Worm (Caenorhabditis elegans) whole organism, L3 larva: ENCODE results near the gene nlp-3.

Source experiments
- R02D3.7 ChIP-seq: fragments of 150-350 bp; optimal IDR thresholded peaks from 2 replicates; lab custom pipeline; 2014; ENCODE audit warnings: missing biosample characterization, missing genetic modification characterization
- ama-1 ChIP-seq: fragments of 150-350 bp; optimal IDR thresholded peaks from 2 replicates; lab custom pipeline; 2018
- ceh-16 ChIP-seq: sonication (generic microtip); optimal IDR thresholded peaks from 2 replicates; lab custom pipeline; 2017; ENCODE audit warnings: missing biosample characterization, missing genetic modification characterization
- ceh-82 ChIP-seq: fragments of 150-350 bp; optimal IDR thresholded peaks from 2 replicates; lab custom pipeline; 2014; ENCODE audit warnings: missing biosample characterization, missing genetic modification characterization
- daf-12 ChIP-seq: fragments of 150-350 bp; optimal IDR thresholded peaks from 2 replicates; lab custom pipeline; 2014; ENCODE audit warnings: missing biosample characterization, missing genetic modification reagents, missing genetic modification characterization
- egl-27 ChIP-seq: sonication (generic microtip); optimal IDR thresholded peaks from 4 replicates; lab custom pipeline; 2017; ENCODE audit warnings: missing biosample characterization, missing genetic modification reagents, missing genetic modification characterization
- elt-2 ChIP-seq: sonication (generic microtip); optimal IDR thresholded peaks from 2 replicates; lab custom pipeline; 2016; ENCODE audit warnings: missing genetic modification reagents, mild to moderate bottlenecking, missing genetic modification characterization, missing compliant biosample characterization
- elt-3 ChIP-seq, 3 experiments: fragments of 150-350 bp in 1 of 3; sonication (generic microtip) in 2 of 3; optimal IDR thresholded peaks; 2 replicates in 2 of 3; 4 replicates in 1 of 3; lab custom pipeline; 2014 to 2017; ENCODE audit warnings: missing biosample characterization in 3 of 3, missing genetic modification characterization in 3 of 3
- fkh-10 ChIP-seq: sonication (generic microtip); optimal IDR thresholded peaks from 2 replicates; lab custom pipeline; 2017; ENCODE audit warnings: missing biosample characterization, missing genetic modification reagents, missing genetic modification characterization
- lin-39 ChIP-seq: fragments of 150-350 bp; optimal IDR thresholded peaks from 2 replicates; lab custom pipeline; 2018; ENCODE audit warnings: missing biosample characterization, missing genetic modification reagents, missing genetic modification characterization
- nhr-25 ChIP-seq: sonication (generic microtip); optimal IDR thresholded peaks from 2 replicates; lab custom pipeline; 2017; ENCODE audit warnings: missing biosample characterization, missing genetic modification characterization
- snpc-4 ChIP-seq: fragments of 150-350 bp; optimal IDR thresholded peaks from 2 replicates; lab custom pipeline; 2014; ENCODE audit warnings: missing biosample characterization, missing genetic modification characterization
- unc-62 ChIP-seq: fragments of 150-350 bp; sonication (generic microtip); optimal IDR thresholded peaks from 4 replicates; lab custom pipeline; 2014; ENCODE audit warnings: missing biosample characterization, missing genetic modification reagents, missing genetic modification characterization
- ztf-4 ChIP-seq: fragments of 150-350 bp; optimal IDR thresholded peaks from 2 replicates; lab custom pipeline; 2014; ENCODE audit warnings: missing biosample characterization, missing genetic modification characterization

DNA sequence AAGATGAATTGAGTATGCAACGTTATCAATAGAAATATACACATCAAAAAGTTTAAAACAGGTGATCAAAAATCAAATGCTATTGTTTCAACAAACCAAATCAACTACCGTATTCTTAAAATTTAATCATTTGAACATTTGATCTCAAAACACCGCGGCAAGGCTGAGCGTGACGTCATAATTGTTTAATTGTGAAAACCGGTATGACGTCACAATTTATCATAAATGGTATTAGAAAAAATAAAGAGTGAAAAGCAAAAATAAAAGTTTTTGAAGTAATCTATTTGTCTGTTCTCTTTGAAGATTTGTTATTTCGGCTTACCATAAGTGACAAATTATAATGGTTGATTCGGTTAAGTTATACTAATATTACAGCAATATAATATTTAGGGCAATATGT lies 49.5 kb upstream of the nlp-3 start:
- TF ChIP-seq daf-12 (tag; lab: Kevin White, UChicago): no peak
- no peak for TF ChIP-seq snpc-4
- no peak for TF ChIP-seq ztf-4 (tag; lab: Kevin White, UChicago)
- TF ChIP-seq ama-1: no peak
- TF ChIP-seq lin-39: no peak
- no peak for TF ChIP-seq R02D3.7 (tag; lab: Kevin White, UChicago)
- TF ChIP-seq elt-3 (tag; optimal IDR thresholded peaks at IDR 0.05; lab: Kevin White, UChicago): no peak
- TF ChIP-seq egl-27 (tag; lab: Kevin White, UChicago): no peak
- no peak for TF ChIP-seq elt-2
- no peak for TF ChIP-seq fkh-10 (GFP tag; lab: Kevin White, UChicago)
- no peak for TF ChIP-seq nhr-25 (tag; lab: Kevin White, UChicago)
- no peak for TF ChIP-seq ceh-16 (tag; lab: Kevin White, UChicago)
- no peak for TF ChIP-seq ceh-82 (tag; lab: Kevin White, UChicago)
- TF ChIP-seq unc-62: no peak
